Fruit fly (Drosophila melanogaster) whole organism, embryonic: ENCODE results near the gene RpL37A.

Source experiments
- ATbp ChIP-seq: fragments of 200-800 bp; sonication (Bioruptor generic); optimal IDR thresholded peaks from 2 replicates; lab custom pipeline; 2017; ENCODE audit warnings: missing biosample characterization, mild to moderate bottlenecking, missing genetic modification characterization, missing genetic modification reagents
- Asciz ChIP-seq: fragments of 200-800 bp; sonication (Bioruptor generic); optimal IDR thresholded peaks from 2 replicates; lab custom pipeline; 2017; ENCODE audit warnings: missing biosample characterization, mild to moderate bottlenecking, missing genetic modification characterization, missing genetic modification reagents
- CG10267 ChIP-seq: fragments of 200-800 bp; sonication (Bioruptor generic); optimal IDR thresholded peaks from 2 replicates; lab custom pipeline; 2018; ENCODE audit warnings: missing biosample characterization, mild to moderate bottlenecking, missing genetic modification characterization, moderate library complexity
- CG13123 ChIP-seq: fragments of 200-800 bp; sonication (Bioruptor generic); optimal IDR thresholded peaks from 2 replicates; lab custom pipeline; 2016; ENCODE audit warnings: missing biosample characterization, missing genetic modification characterization
- CG1647 ChIP-seq: fragments of 200-800 bp; sonication (Bioruptor generic); optimal IDR thresholded peaks from 3 replicates; lab custom pipeline; 2016; ENCODE audit warnings: missing biosample characterization, missing genetic modification characterization
- CG17568 ChIP-seq: fragments of 200-800 bp; sonication (Bioruptor generic); optimal IDR thresholded peaks from 2 replicates; lab custom pipeline; 2018; ENCODE audit warnings: missing biosample characterization, mild to moderate bottlenecking, missing genetic modification characterization, moderate library complexity
- CG2712 ChIP-seq: fragments of 200-800 bp; optimal IDR thresholded peaks from 3 replicates; lab custom pipeline; 2019; ENCODE audit warnings: missing biosample characterization, mild to moderate bottlenecking, missing genetic modification characterization, moderate library complexity
- CG30431 ChIP-seq: fragments of 200-800 bp; sonication (Bioruptor generic); optimal IDR thresholded peaks from 2 replicates; lab custom pipeline; 2017; ENCODE audit warnings: missing biosample characterization, missing genetic modification characterization
- CG4617 ChIP-seq: fragments of 200-800 bp; sonication (Bioruptor generic); optimal IDR thresholded peaks from 3 replicates; lab custom pipeline; 2016; ENCODE audit warnings: missing biosample characterization, missing genetic modification characterization, borderline replicate concordance
- CG4820 ChIP-seq: fragments of 200-800 bp; sonication (Bioruptor generic); optimal IDR thresholded peaks from 3 replicates; lab custom pipeline; 2016; ENCODE audit warnings: missing biosample characterization, missing genetic modification characterization
- CG7963 ChIP-seq: fragments of 200-800 bp; sonication (Bioruptor generic); IDR thresholded peaks from 3 replicates; pipeline ENCODE4 v1.3.6; 2022; ENCODE audit warnings: missing biosample characterization, missing genetic modification characterization; ENCODE audit not compliant: partially characterized antibody
- CG8281 ChIP-seq: fragments of 200-800 bp; sonication (Bioruptor generic); optimal IDR thresholded peaks from 2 replicates; lab custom pipeline; 2018; ENCODE audit warnings: missing biosample characterization, mild to moderate bottlenecking, missing genetic modification characterization, moderate library complexity
- CG9727 ChIP-seq: fragments of 200-800 bp; sonication (Bioruptor generic); optimal IDR thresholded peaks from 3 replicates; lab custom pipeline; 2017; ENCODE audit warnings: missing biosample characterization, mild to moderate bottlenecking, missing genetic modification characterization
- CG9876 ChIP-seq: fragments of 200-800 bp; sonication (Bioruptor generic); optimal IDR thresholded peaks from 2 replicates; lab custom pipeline; 2016; ENCODE audit warnings: missing biosample characterization, missing genetic modification characterization
- CTCF ChIP-seq: fragments of 200-800 bp; sonication (Bioruptor generic); optimal IDR thresholded peaks from 2 replicates; lab custom pipeline; 2017; ENCODE audit warnings: missing biosample characterization, mild to moderate bottlenecking, missing genetic modification characterization, moderate library complexity
- Dll ChIP-seq: fragments of 200-800 bp; sonication (Bioruptor generic); IDR thresholded peaks from 4 replicates; pipeline ENCODE4 v1.3.6; 2022; ENCODE audit warnings: missing biosample characterization, missing genetic modification characterization; ENCODE audit not compliant: partially characterized antibody
- E2f2 ChIP-seq: fragments of 200-800 bp; sonication (Bioruptor generic); IDR thresholded peaks from 2 replicates; pipeline ENCODE4 v1.3.6; 2022; ENCODE audit warnings: missing biosample characterization, missing genetic modification characterization
- Gug ChIP-seq: fragments of 200-800 bp; sonication (Bioruptor generic); IDR thresholded peaks from 4 replicates; pipeline ENCODE4 v1.3.6; 2022; ENCODE audit warnings: missing biosample characterization, missing genetic modification characterization
- Hand ChIP-seq: fragments of 200-800 bp; sonication (Bioruptor generic); optimal IDR thresholded peaks from 2 replicates; lab custom pipeline; 2017; ENCODE audit warnings: mild to moderate bottlenecking, missing biosample characterization, missing genetic modification reagents, missing genetic modification characterization
- HmgZ ChIP-seq: fragments of 200-800 bp; sonication (Bioruptor generic); optimal IDR thresholded peaks from 2 replicates; lab custom pipeline; 2018; ENCODE audit warnings: missing biosample characterization, mild to moderate bottlenecking, missing genetic modification characterization
- Lim3 ChIP-seq: fragments of 200-800 bp; sonication (Bioruptor generic); IDR thresholded peaks from 2 replicates; pipeline ENCODE4 v1.3.6; 2022; ENCODE audit warnings: missing biosample characterization, missing genetic modification characterization
- MESR4 ChIP-seq: fragments of 200-800 bp; sonication (Bioruptor generic); optimal IDR thresholded peaks from 2 replicates; lab custom pipeline; 2018; ENCODE audit warnings: missing biosample characterization, mild to moderate bottlenecking, missing genetic modification characterization, moderate library complexity
- Myb ChIP-seq: fragments of 200-800 bp; sonication (Bioruptor generic); optimal IDR thresholded peaks from 2 replicates; lab custom pipeline; 2016; ENCODE audit warnings: missing biosample characterization, missing genetic modification characterization
- NK7.1 ChIP-seq: fragments of 200-800 bp; sonication (Bioruptor generic); optimal IDR thresholded peaks from 3 replicates; lab custom pipeline; 2016; ENCODE audit warnings: missing biosample characterization, missing genetic modification characterization
- Nf-YC ChIP-seq: fragments of 200-800 bp; optimal IDR thresholded peaks from 3 replicates; lab custom pipeline; 2019; ENCODE audit warnings: missing biosample characterization, mild to moderate bottlenecking, missing genetic modification characterization, moderate library complexity
- Poxn ChIP-seq: fragments of 200-800 bp; sonication (Bioruptor generic); IDR thresholded peaks from 2 replicates; pipeline ENCODE4 v1.3.6; 2022; ENCODE audit warnings: missing biosample characterization, missing genetic modification characterization
- Sin3A ChIP-seq: fragments of >200 bp; optimal IDR thresholded peaks from 2 replicates; lab custom pipeline; 2018
- Six4 ChIP-seq: fragments of 200-800 bp; sonication (Bioruptor generic); optimal IDR thresholded peaks from 2 replicates; lab custom pipeline; 2016; ENCODE audit warnings: missing biosample characterization, missing genetic modification characterization
- Sry-δ ChIP-seq: fragments of 200-800 bp; sonication (Bioruptor generic); optimal IDR thresholded peaks from 2 replicates; lab custom pipeline; 2016; ENCODE audit warnings: missing biosample characterization, missing genetic modification characterization
- Usf ChIP-seq: fragments of 200-800 bp; sonication (Bioruptor generic); optimal IDR thresholded peaks from 2 replicates; lab custom pipeline; 2017; ENCODE audit warnings: missing genotype, missing biosample characterization, missing genetic modification characterization
- Xbp1 ChIP-seq: fragments of 200-800 bp; sonication (Bioruptor generic); optimal IDR thresholded peaks from 3 replicates; lab custom pipeline; 2016; ENCODE audit warnings: missing biosample characterization, mild to moderate bottlenecking, missing genetic modification characterization
- Xrp1 ChIP-seq: fragments of 200-800 bp; sonication (Bioruptor generic); IDR thresholded peaks from 2 replicates; pipeline ENCODE4 v1.3.6; 2022; ENCODE audit warnings: missing biosample characterization, missing genetic modification characterization
- bcd ChIP-seq: fragments of 200-800 bp; sonication (Bioruptor generic); optimal IDR thresholded peaks from 2 replicates; lab custom pipeline; 2017; ENCODE audit warnings: missing biosample characterization, mild to moderate bottlenecking, missing genetic modification characterization
- cg ChIP-seq: fragments of 200-800 bp; sonication (Bioruptor generic); optimal IDR thresholded peaks from 3 replicates; lab custom pipeline; 2019; ENCODE audit warnings: missing biosample characterization, mild to moderate bottlenecking, missing genetic modification characterization, moderate library complexity
- cwo ChIP-seq: fragments of 200-800 bp; sonication (Bioruptor generic); optimal IDR thresholded peaks from 3 replicates; lab custom pipeline; 2017; ENCODE audit warnings: missing biosample characterization, missing genetic modification characterization, mild to moderate bottlenecking, moderate library complexity, missing genetic modification reagents
- dmrt11E ChIP-seq: fragments of 200-800 bp; sonication (Bioruptor generic); optimal IDR thresholded peaks from 3 replicates; lab custom pipeline; 2018; ENCODE audit warnings: missing biosample characterization, mild to moderate bottlenecking, missing genetic modification characterization, moderate library complexity
- emc ChIP-seq: fragments of 200-800 bp; sonication (Bioruptor generic); optimal IDR thresholded peaks from 2 replicates; lab custom pipeline; 2016; ENCODE audit warnings: missing biosample characterization, missing genetic modification characterization
- ftz-f1 ChIP-seq: fragments of 200-800 bp; sonication (Bioruptor generic); optimal IDR thresholded peaks from 2 replicates; lab custom pipeline; 2016; ENCODE audit warnings: missing biosample characterization, missing genetic modification characterization
- lab ChIP-seq: fragments of 200-800 bp; sonication (Bioruptor generic); optimal IDR thresholded peaks from 3 replicates; lab custom pipeline; 2017; ENCODE audit warnings: missing biosample characterization, missing genetic modification characterization, mild to moderate bottlenecking, moderate library complexity, missing genetic modification reagents
- lmd ChIP-seq: fragments of 200-800 bp; sonication (Bioruptor generic); IDR thresholded peaks from 2 replicates; pipeline ENCODE4 v1.3.6; 2022; ENCODE audit warnings: missing biosample characterization, missing genetic modification characterization
- nom ChIP-seq: fragments of 200-800 bp; sonication (Bioruptor generic); optimal IDR thresholded peaks from 2 replicates; lab custom pipeline; 2017; ENCODE audit warnings: missing biosample characterization, missing genetic modification characterization, mild to moderate bottlenecking, moderate library complexity, missing genetic modification reagents
- onecut ChIP-seq: fragments of 200-800 bp; sonication (Bioruptor generic); IDR thresholded peaks from 2 replicates; pipeline ENCODE4 v1.3.6; 2022; ENCODE audit warnings: missing biosample characterization, missing genetic modification characterization
- org-1 ChIP-seq: fragments of 200-800 bp; sonication (Bioruptor generic); optimal IDR thresholded peaks from 2 replicates; lab custom pipeline; 2017; ENCODE audit warnings: missing biosample characterization, missing genetic modification characterization
- prd ChIP-seq, 3 experiments: fragments of >200 bp in 2 of 3; fragments of 200-800 bp in 1 of 3; sonication (Bioruptor generic) in 1 of 3; optimal IDR thresholded peaks in 2 of 3; IDR thresholded peaks in 1 of 3; 2 replicates in 2 of 3; 3 replicates in 1 of 3; pipeline versions ENCODE4 v1.3.6 to Lab custom; 2017 to 2022; ENCODE audit warnings: missing biosample characterization in 1 of 3, missing genetic modification characterization in 1 of 3
- ranshi ChIP-seq: fragments of 200-800 bp; sonication (Bioruptor generic); IDR thresholded peaks from 2 replicates; pipeline ENCODE4 v1.3.6; 2022; ENCODE audit warnings: missing biosample characterization, missing genetic modification characterization
- slp2 ChIP-seq: fragments of 200-800 bp; sonication (Bioruptor generic); optimal IDR thresholded peaks from 2 replicates; lab custom pipeline; 2016; ENCODE audit warnings: missing biosample characterization, missing genetic modification characterization
- sug ChIP-seq: fragments of 200-800 bp; optimal IDR thresholded peaks from 2 replicates; lab custom pipeline; 2019; ENCODE audit warnings: missing biosample characterization, mild to moderate bottlenecking, missing genetic modification characterization, moderate library complexity
- tll ChIP-seq, 2 experiments: fragments of 200-800 bp in 1 of 2; fragments of >200 bp in 1 of 2; sonication (Bioruptor generic) in 1 of 2; optimal IDR thresholded peaks; 2 replicates each; lab custom pipeline; 2017 to 2019; ENCODE audit warnings: missing biosample characterization in 2 of 2, missing genetic modification characterization in 2 of 2, mild to moderate bottlenecking in 1 of 2, moderate library complexity in 1 of 2
- unc-4 ChIP-seq: fragments of 200-800 bp; sonication (Bioruptor generic); IDR thresholded peaks from 2 replicates; pipeline ENCODE4 v1.3.6; 2022; ENCODE audit warnings: missing biosample characterization, missing genetic modification characterization; ENCODE audit not compliant: partially characterized antibody
- wdn ChIP-seq: fragments of 200-800 bp; sonication (Bioruptor generic); IDR thresholded peaks from 2 replicates; pipeline ENCODE4 v1.3.6; 2022; ENCODE audit warnings: missing biosample characterization, missing genetic modification characterization
- zf30C ChIP-seq: fragments of 200-800 bp; sonication (Bioruptor generic); optimal IDR thresholded peaks from 3 replicates; lab custom pipeline; 2018; ENCODE audit warnings: missing biosample characterization, mild to moderate bottlenecking, missing genetic modification characterization

RpL37A gene

dm6 chr2L:5054953-5055352 is 15.8 kb upstream of the RpL37A start, which contains the start of the genes CG14036 and His3.3A (continued):
- TF ChIP-seq sug (tag; lab: Kevin White, UChicago) (peak; percentile 43), CG4820 (GFP tag; lab: Kevin White, UChicago) (peak; percentile 90), Gug (GFP tag; lab: Robert Waterston, UW) (no peak), CG9727 (GFP tag; lab: Kevin White, UChicago) (peak; percentile 32), CG7963 (GFP tag; lab: Robert Waterston, UW) (0 out of 3 replicates have a peak, but pooled peaks have one; percentile 20), HmgZ (peak; percentile 74), CG2712 (peak; percentile 46), Poxn (no peak), Myb (GFP tag; lab: Kevin White, UChicago) (peak; percentile 75), lab (peak; percentile 35), CTCF (GFP tag; lab: Kevin White, UChicago) (peak; percentile 33), bcd (GFP tag; lab: Kevin White, UChicago) (no peak), CG1647 (GFP tag; lab: Kevin White, UChicago) (no peak), cwo (GFP tag; lab: Kevin White, UChicago) (no peak), MESR4 (GFP tag; lab: Kevin White, UChicago) (peak; percentile 89), cg (GFP tag; lab: Kevin White, UChicago) (no peak), Nf-YC (tag; lab: Kevin White, UChicago) (peak; percentile 37), org-1 (no peak), onecut (GFP tag; lab: Robert Waterston, UW) (no peak), NK7.1 (GFP tag; lab: Kevin White, UChicago) (no peak), zf30C (GFP tag; lab: Kevin White, UChicago) (no peak), Sin3A (peak; percentile 46), Hand (GFP tag; lab: Kevin White, UChicago) (no peak), ATbp (GFP tag; lab: Kevin White, UChicago) (no peak), dmrt11E (peak; percentile 11), unc-4 (peak; percentile 69), E2f2 (GFP tag; lab: Robert Waterston, UW) (peak; percentile 91), CG4617 (GFP tag; lab: Kevin White, UChicago) (peak; percentile 43), Six4 (GFP tag; lab: Kevin White, UChicago) (no peak), ranshi (GFP tag; lab: Robert Waterston, UW) (no peak), Xbp1 (peak; percentile 18), slp2 (no peak), nom (GFP tag; lab: Kevin White, UChicago) (peak; percentile 29), tll (GFP tag; optimal IDR thresholded peaks at IDR 0.05; lab: Kevin White, UChicago) (no peak), Xrp1 (GFP tag; lab: Robert Waterston, UW) (no peak), prd (optimal IDR thresholded peaks at IDR 0.05; lab: Kevin White, UChicago) (no peak), prd (GFP tag; IDR thresholded peaks at IDR 0.05; lab: Robert Waterston, UW) (no peak), CG10267 (tag; lab: Kevin White, UChicago) (peak; percentile 67), emc (no peak), CG9876 (GFP tag; lab: Kevin White, UChicago) (no peak), CG8281 (tag; lab: Kevin White, UChicago) (no peak), Asciz (GFP tag; lab: Kevin White, UChicago) (no peak), lmd (GFP tag; lab: Robert Waterston, UW) (no peak), ftz-f1 (GFP tag; lab: Kevin White, UChicago) (peak; percentile 30), Lim3 (no peak), CG13123 (GFP tag; lab: Kevin White, UChicago) (no peak), wdn (GFP tag; lab: Robert Waterston, UW) (no peak), CG17568 (GFP tag; lab: Kevin White, UChicago) (no peak), Sry-δ (GFP tag; lab: Kevin White, UChicago) (peak; percentile 65), CG30431 (no peak), Usf (no peak), Dll (GFP tag; lab: Robert Waterston, UW) (peak; percentile 56; the same call in 1 of the 4 replicates)
